Worm (Caenorhabditis elegans) whole organism, dauer: ENCODE results near the gene acox-3.

Experiments
- unc-62 ChIP-seq: sonication (generic microtip); optimal IDR thresholded peaks from 2 replicates; lab custom pipeline; 2017; ENCODE audit warnings: missing biosample characterization, missing genetic modification reagents, missing genetic modification characterization

The acox-3 gene

ce11 chrIV:6239993-6240392 is 8.3 kb downstream of the acox-3 start, which contains the start of gene F58F9.9:
Gene F58F9.9 (plus strand): TSS chrIV:6240293.
- TF ChIP-seq unc-62 (GFP tag; lab: Kevin White, UChicago), result no peak

ce11 chrIV:6237508-6238227 is 10.6 kb downstream of the acox-3 start, which contains the start of the genes F58F9.6 and F58F9.8:
Gene F58F9.6 (minus strand): TSS chrIV:6237608.
Gene F58F9.8 (plus strand): TSS chrIV:6238177.
- TF ChIP-seq unc-62 (GFP tag; lab: Kevin White, UChicago), result no peak

ce11 chrIV:6232769-6233290 is 15.5 kb downstream of the acox-3 start, which contains the start of gene F58F9.3:
Gene F58F9.3 (plus strand): TSS chrIV:6233240.
- no peak for TF ChIP-seq unc-62 (GFP tag; lab: Kevin White, UChicago)

ce11 chrIV:6230560-6231073 is 17.7 kb downstream of the acox-3 start, which contains the start of gene F58F9.4:
Gene F58F9.4 (plus strand): TSS chrIV:6231023.
- TF ChIP-seq unc-62 (GFP tag; lab: Kevin White, UChicago), result no peak

ce11 chrIV:6227974-6228373 is 20.3 kb downstream of the acox-3 start, which contains the start of gene C49A9.1:
Gene C49A9.1 (plus strand): TSS chrIV:6228190.
- TF ChIP-seq unc-62 (GFP tag; lab: Kevin White, UChicago), result no peak

- no peak for TF ChIP-seq unc-62 (GFP tag; lab: Kevin White, UChicago)
These were observed 23.1 kb downstream of the acox-3 start, which contains the start of gene C49A9.2 for ce11 chrIV:6225143-6225542. Gene C49A9.2 (plus strand): TSS chrIV:6225443.

- no peak for TF ChIP-seq unc-62 (GFP tag; lab: Kevin White, UChicago)
These were observed 26.4 kb downstream of the acox-3 start, which contains the start of gene C49A9.3 for ce11 chrIV:6221878-6222277. Gene C49A9.3 (plus strand): TSS chrIV:6222089.

ce11 chrIV:6219429-6219828 is 28.9 kb downstream of the acox-3 start, which contains the start of gene C49A9.4:
Gene C49A9.4 (plus strand): TSS chrIV:6219693.
- TF ChIP-seq unc-62 (GFP tag; lab: Kevin White, UChicago), result no peak

ce11 chrIV:6217503-6217902 is 30.8 kb downstream of the acox-3 start:
- TF ChIP-seq unc-62 (GFP tag; lab: Kevin White, UChicago), result no peak

- no peak for TF ChIP-seq unc-62 (GFP tag; lab: Kevin White, UChicago)
These were observed 31.2 kb downstream of the acox-3 start, which contains the start of gene C49A9.9 for ce11 chrIV:6217066-6217465. Gene C49A9.9 (plus strand): TSS chrIV:6217372.

- TF ChIP-seq unc-62 (GFP tag; lab: Kevin White, UChicago), result no peak
These were observed 34.9 kb downstream of the acox-3 start, which contains the start of gene C49A9.5 for ce11 chrIV:6213403-6213802. Gene C49A9.5 (plus strand): TSS chrIV:6213673.

- TF ChIP-seq unc-62 (GFP tag; lab: Kevin White, UChicago), result no peak
These were observed 37.7 kb downstream of the acox-3 start, which contains the start of the genes ugt-24 and C49A9.6 for ce11 chrIV:6210574-6210973. Gene ugt-24 (minus strand): TSS chrIV:6210720. Gene C49A9.6 (plus strand): TSS chrIV:6210936.

- no peak for TF ChIP-seq unc-62 (GFP tag; lab: Kevin White, UChicago)
These were observed 39.0 kb downstream of the acox-3 start for ce11 chrIV:6209337-6209736.

ce11 chrIV:6206294-6206776 is 42.0 kb downstream of the acox-3 start, which contains the start of gene C49A9.10:
Gene C49A9.10 (minus strand): TSS chrIV:6206344.
- no peak for TF ChIP-seq unc-62 (GFP tag; lab: Kevin White, UChicago)

ce11 chrIV:6201769-6202168 is 46.5 kb downstream of the acox-3 start, which contains the start of gene tkr-2:
Gene tkr-2 (plus strand): TSS chrIV:6202069.
- TF ChIP-seq unc-62 (GFP tag; lab: Kevin White, UChicago), result no peak

- TF ChIP-seq unc-62 (GFP tag; lab: Kevin White, UChicago), result no peak
These were observed 48.0 kb downstream of the acox-3 start for ce11 chrIV:6200249-6200648.
